Worm (Caenorhabditis elegans): ENCODE measurements around the gene F10A3.11.

The F10A3.11 gene

DNA sequence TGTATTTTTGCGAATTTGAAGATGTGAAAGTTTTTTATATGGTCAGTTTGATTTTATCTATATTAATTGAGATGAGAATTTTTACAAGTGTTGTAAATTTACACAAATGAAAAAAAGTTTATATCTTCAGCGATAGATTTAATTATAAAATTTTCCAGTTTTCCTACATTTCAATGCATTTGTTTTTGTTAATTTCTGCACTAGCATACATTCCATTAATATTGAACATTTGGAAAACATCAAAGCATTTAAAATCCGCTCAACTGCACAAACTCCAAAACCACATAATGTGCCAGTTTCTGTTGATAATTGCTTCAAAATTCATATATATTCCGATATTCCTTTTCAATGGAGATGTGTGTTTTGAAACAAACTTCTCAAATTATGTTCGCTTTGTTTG is 20.4 kb downstream of the F10A3.11 start, which contains the start of gene srh-277:
Gene srh-277, plus strand, starts transcription at position 301 of the 400 bp plus-strand sequence.
- TF ChIP-seq ceh-22 (tag; optimal IDR thresholded peaks at IDR 0.05) (no peak), Y22D7AL.16 (tag; optimal IDR thresholded peaks at IDR 0.05) (no peak), eyg-1 (tag; optimal IDR thresholded peaks at IDR 0.05) (no peak)

DNA sequence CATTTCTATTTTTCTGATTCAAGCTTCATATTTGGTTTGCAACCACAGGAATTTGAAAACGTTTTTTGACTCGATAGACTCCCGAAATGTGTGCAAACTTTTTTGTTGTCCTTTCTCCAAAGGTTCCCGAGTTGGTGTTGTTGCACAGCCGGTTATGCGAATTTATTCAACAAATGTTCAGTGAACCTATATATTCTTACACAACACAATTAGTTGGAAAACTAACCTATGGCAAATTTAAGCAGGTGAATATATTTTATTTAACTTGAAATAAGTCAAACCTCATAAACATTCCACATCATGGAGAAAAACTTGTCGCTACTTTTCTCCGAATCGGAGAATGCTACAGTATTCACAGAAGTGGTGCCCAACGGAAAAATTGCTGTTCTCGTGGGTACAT is 20.9 kb downstream of the F10A3.11 start, which contains the start of gene srz-14:
Gene srz-14, plus strand, starts transcription at position 301 of the 400 bp plus-strand sequence.
- TF ChIP-seq gmeb-2 (tag; optimal IDR thresholded peaks at IDR 0.05) = no peak
- no peak for TF ChIP-seq lin-11 (tag; optimal IDR thresholded peaks at IDR 0.05)
- TF ChIP-seq fkh-6 (tag; optimal IDR thresholded peaks at IDR 0.05) = no peak
- no peak for TF ChIP-seq hlh-6 (tag; optimal IDR thresholded peaks at IDR 0.05)
- TF ChIP-seq odd-2 (tag; optimal IDR thresholded peaks at IDR 0.05) = no peak
- TF ChIP-seq elt-2 (tag; optimal IDR thresholded peaks at IDR 0.05) = no peak
- TF ChIP-seq lim-6 (tag; optimal IDR thresholded peaks at IDR 0.05) = no peak
- no peak for TF ChIP-seq Y22D7AL.16 (tag; optimal IDR thresholded peaks at IDR 0.05)
- TF ChIP-seq fax-1 (tag; optimal IDR thresholded peaks at IDR 0.05) = no peak
- no peak for TF ChIP-seq hlh-8 (tag; optimal IDR thresholded peaks at IDR 0.05)
- no peak for TF ChIP-seq pax-1 (tag; optimal IDR thresholded peaks at IDR 0.05)
- no peak for TF ChIP-seq sox-4 (tag; optimal IDR thresholded peaks at IDR 0.05)
- no peak for TF ChIP-seq ceh-24 (tag; optimal IDR thresholded peaks at IDR 0.05)
- no peak for TF ChIP-seq nhr-11 (tag; optimal IDR thresholded peaks at IDR 0.05)
- no peak for TF ChIP-seq tbx-2 (tag; optimal IDR thresholded peaks at IDR 0.05)
- no peak for TF ChIP-seq ceh-19 (GFP tag; optimal IDR thresholded peaks at IDR 0.05)
- TF ChIP-seq ttx-3 (tag; optimal IDR thresholded peaks at IDR 0.05) = no peak
- no peak for TF ChIP-seq K02D7.2 (tag; optimal IDR thresholded peaks at IDR 0.05)

DNA sequence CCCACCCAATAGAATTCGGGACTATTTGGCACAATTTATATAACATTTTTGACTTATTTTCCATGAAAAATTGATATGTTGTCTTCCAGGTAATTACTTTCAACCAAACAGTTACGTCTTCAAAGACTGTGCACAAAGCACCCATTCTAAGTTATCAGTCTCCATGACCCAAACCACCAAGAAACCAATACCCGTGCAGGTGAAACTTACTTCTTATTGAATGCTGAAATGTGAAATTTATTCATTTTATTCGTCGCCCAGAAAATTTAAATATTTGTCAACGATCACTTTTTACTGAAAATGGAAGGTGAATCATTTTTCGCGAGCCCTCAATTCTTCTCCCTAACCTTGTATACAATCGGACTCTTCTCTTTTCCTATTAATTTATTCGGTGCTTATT is 28.0 kb downstream of the F10A3.11 start, which contains the start of gene srh-281:
Gene srh-281, plus strand, starts transcription at position 301 of the 400 bp plus-strand sequence.
- TF ChIP-seq K09A11.1 (tag; optimal IDR thresholded peaks at IDR 0.05; ENCODE audit: insufficient read depth) (no peak), dve-1 (tag; optimal IDR thresholded peaks at IDR 0.05) (no peak), unc-86 (tag; optimal IDR thresholded peaks at IDR 0.05) (no peak), hlh-13 (GFP tag; optimal IDR thresholded peaks at IDR 0.05) (no peak), dmd-4 (tag; optimal IDR thresholded peaks at IDR 0.05; ENCODE audit: borderline replicate concordance) (no peak), elt-4 (tag; optimal IDR thresholded peaks at IDR 0.05) (no peak), fax-1 (tag; optimal IDR thresholded peaks at IDR 0.05) (no peak), tbx-7 (tag; optimal IDR thresholded peaks at IDR 0.05) (no peak)

DNA sequence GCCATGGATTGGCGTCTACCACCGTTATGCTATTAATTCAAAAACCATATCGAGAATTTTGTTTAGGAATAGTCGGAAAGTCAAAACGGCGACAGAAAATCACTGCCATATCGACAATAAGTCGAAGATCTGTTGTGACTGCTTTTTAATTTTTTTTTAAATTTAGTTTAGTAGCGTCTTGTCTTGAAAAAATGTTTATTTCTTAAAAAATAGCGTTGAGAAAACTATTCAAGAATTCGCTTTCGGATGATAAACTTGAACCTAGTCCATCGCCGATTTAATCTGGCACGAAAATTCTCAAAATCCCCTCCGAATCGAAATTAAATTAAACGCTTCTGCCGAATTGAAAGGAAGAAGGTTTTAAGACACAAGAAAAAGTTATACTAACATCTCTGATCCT is 29.6 kb downstream of the F10A3.11 start, which contains the start of gene srh-279:
Gene srh-279, plus strand, starts transcription at position 301 of the 400 bp plus-strand sequence.
- TF ChIP-seq F13H6.1 (tag; optimal IDR thresholded peaks at IDR 0.05) (no peak), ceh-6 (GFP tag; optimal IDR thresholded peaks at IDR 0.05) (no peak), rnt-1 (tag; optimal IDR thresholded peaks at IDR 0.05) (no peak), eyg-1 (tag; optimal IDR thresholded peaks at IDR 0.05) (no peak), ceh-2 (tag; optimal IDR thresholded peaks at IDR 0.05) (no peak), nfya-1 (tag; optimal IDR thresholded peaks at IDR 0.05) (no peak), unc-42 (tag; optimal IDR thresholded peaks at IDR 0.05) (no peak), zip-5 (tag; optimal IDR thresholded peaks at IDR 0.05) (no peak), lin-11 (tag; optimal IDR thresholded peaks at IDR 0.05) (no peak), hlh-6 (tag; optimal IDR thresholded peaks at IDR 0.05) (no peak), ref-2 (tag; optimal IDR thresholded peaks at IDR 0.05) (no peak), dmd-4 (tag; optimal IDR thresholded peaks at IDR 0.05; ENCODE audit: borderline replicate concordance) (no peak), ahr-1 (tag; optimal IDR thresholded peaks at IDR 0.05) (no peak), pha-2 (tag; optimal IDR thresholded peaks at IDR 0.05) (no peak), ceh-18 (tag; optimal IDR thresholded peaks at IDR 0.05) (no peak), hlh-8 (tag; optimal IDR thresholded peaks at IDR 0.05) (no peak), T23F11.4 (GFP tag; optimal IDR thresholded peaks at IDR 0.05) (no peak), dve-1 (tag; optimal IDR thresholded peaks at IDR 0.05) (no peak)
